Worm (Caenorhabditis elegans) whole organism, early embryonic: Measurements from ENCODE around the gene fbxc-22.

Experiments
- B0310.2 ChIP-seq: sonication (generic microtip); optimal IDR thresholded peaks from 2 replicates; lab custom pipeline; 2016; ENCODE audit warnings: mild to moderate bottlenecking, missing genetic modification characterization, missing compliant biosample characterization
- F13C5.2 ChIP-seq: sonication (generic microtip); optimal IDR thresholded peaks from 2 replicates; lab custom pipeline; 2017; ENCODE audit warnings: mild to moderate bottlenecking, missing genetic modification characterization, inconsistent platforms, missing compliant biosample characterization
- aly-1 ChIP-seq: sonication (generic microtip); optimal IDR thresholded peaks from 2 replicates; lab custom pipeline; 2016; ENCODE audit warnings: missing genetic modification characterization, missing compliant biosample characterization
- ama-1 ChIP-seq: fragments of 150-350 bp; optimal IDR thresholded peaks from 2 replicates; lab custom pipeline; 2014
- ceh-13 ChIP-seq: fragments of 200-800 bp; sonication (Bioruptor generic); optimal IDR thresholded peaks from 2 replicates; lab custom pipeline; 2018; ENCODE audit warnings: mild to moderate bottlenecking, missing genetic modification characterization, missing compliant biosample characterization
- ceh-36 ChIP-seq: sonication (generic microtip); optimal IDR thresholded peaks from 2 replicates; lab custom pipeline; 2016; ENCODE audit warnings: missing genetic modification characterization, inconsistent platforms, missing compliant biosample characterization
- ets-7 ChIP-seq: sonication (generic microtip); optimal IDR thresholded peaks from 2 replicates; lab custom pipeline; 2016; ENCODE audit warnings: missing genotype, missing genetic modification characterization, missing compliant biosample characterization
- flt-1 ChIP-seq: fragments of 200-800 bp; sonication (Bioruptor generic); IDR thresholded peaks from 2 replicates; pipeline ENCODE4 v1.3.6; 2022; ENCODE audit warnings: missing genetic modification characterization, missing compliant biosample characterization
- hmbx-1 ChIP-seq: sonication (generic microtip); optimal IDR thresholded peaks from 2 replicates; lab custom pipeline; 2016; ENCODE audit warnings: mild to moderate bottlenecking, missing genetic modification characterization, missing compliant biosample characterization
- hmg-4 ChIP-seq: fragments of 200-800 bp; sonication (Bioruptor generic); optimal IDR thresholded peaks from 2 replicates; lab custom pipeline; 2018; ENCODE audit warnings: mild to moderate bottlenecking, missing genetic modification characterization, missing compliant biosample characterization
- hnd-1 ChIP-seq: sonication (generic microtip); optimal IDR thresholded peaks from 2 replicates; lab custom pipeline; 2016; ENCODE audit warnings: missing genetic modification characterization, missing compliant biosample characterization
- pes-1 ChIP-seq: fragments of 200-800 bp; sonication (Bioruptor generic); IDR thresholded peaks from 2 replicates; pipeline ENCODE4 v1.3.6; 2022; ENCODE audit warnings: missing genetic modification reagents, missing genetic modification characterization, missing compliant biosample characterization
- scrt-1 ChIP-seq: fragments of 200-800 bp; sonication (Bioruptor generic); IDR thresholded peaks from 2 replicates; pipeline ENCODE4 v1.3.6; 2022; ENCODE audit warnings: missing genetic modification characterization, missing compliant biosample characterization
- sea-1 ChIP-seq: fragments of 200-800 bp; sonication (Bioruptor generic); conservative IDR thresholded peaks from 2 replicates; pipeline ENCODE4 v1.3.6; 2022; ENCODE audit warnings: missing genetic modification characterization, missing compliant biosample characterization
- tbx-11 ChIP-seq: fragments of 200-800 bp; sonication (Bioruptor generic); IDR thresholded peaks from 2 replicates; pipeline ENCODE4 v1.3.6; 2022; ENCODE audit warnings: missing genetic modification characterization, missing compliant biosample characterization
- tbx-37 ChIP-seq: fragments of 200-800 bp; sonication (Bioruptor generic); conservative IDR thresholded peaks from 2 replicates; pipeline ENCODE4 v1.3.6; 2022; ENCODE audit warnings: missing genetic modification reagents, missing genetic modification characterization, missing compliant biosample characterization
- tra-4 ChIP-seq: sonication (generic microtip); optimal IDR thresholded peaks from 2 replicates; lab custom pipeline; 2017; ENCODE audit warnings: missing genetic modification characterization, missing compliant biosample characterization

fbxc-22 gene

DNA sequence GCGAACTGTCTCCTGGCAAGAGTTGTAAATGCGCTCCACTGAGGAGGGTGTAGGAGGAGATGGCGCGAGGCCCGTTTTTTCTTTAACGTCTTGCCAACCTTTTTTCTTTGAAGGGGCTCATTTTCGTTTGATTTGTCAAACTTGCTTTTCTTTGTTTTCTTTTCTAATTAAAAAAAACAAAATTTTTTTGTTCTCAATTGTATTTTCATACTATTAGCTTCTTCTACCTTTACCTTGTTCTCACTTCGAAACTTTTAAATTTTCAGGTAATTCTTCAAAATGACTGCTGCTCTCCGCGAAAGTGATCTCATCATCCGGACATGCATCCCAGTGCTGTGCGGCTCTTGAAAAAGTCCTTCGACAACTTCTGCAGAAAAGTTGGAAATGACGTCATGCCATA is 19.0 kb upstream of the fbxc-22 start, which contains the start of gene fbxa-184:
TSS of gene fbxa-184 (plus strand) at position 301 of the 400 bp plus-strand sequence.
- TF ChIP-seq sea-1 (no peak), pes-1 (no peak), flt-1 (GFP tag; lab: Robert Waterston, UW) (no peak), hmg-4 (GFP tag; lab: Kevin White, UChicago) (no peak)

- TF ChIP-seq ets-7 (tag; lab: Kevin White, UChicago) (no peak), tbx-11 (no peak), F13C5.2 (tag; lab: Kevin White, UChicago) (no peak), flt-1 (GFP tag; lab: Robert Waterston, UW) (no peak), hmg-4 (GFP tag; lab: Kevin White, UChicago) (no peak), scrt-1 (GFP tag; lab: Robert Waterston, UW) (no peak), sea-1 (no peak), tra-4 (no peak), pes-1 (no peak), aly-1 (tag; lab: Kevin White, UChicago) (no peak), ceh-13 (GFP tag; lab: Kevin White, UChicago) (no peak), tbx-37 (no peak), ceh-36 (tag; lab: Kevin White, UChicago) (no peak), ama-1 (lab: Kevin White, UChicago) (no peak)
Observed at ce11 chrII:1706385-1706784, 15.5 kb upstream of the fbxc-22 start, which contains the start of gene sdz-18. Gene sdz-18, minus strand, starts transcription at chrII:1706485.

DNA sequence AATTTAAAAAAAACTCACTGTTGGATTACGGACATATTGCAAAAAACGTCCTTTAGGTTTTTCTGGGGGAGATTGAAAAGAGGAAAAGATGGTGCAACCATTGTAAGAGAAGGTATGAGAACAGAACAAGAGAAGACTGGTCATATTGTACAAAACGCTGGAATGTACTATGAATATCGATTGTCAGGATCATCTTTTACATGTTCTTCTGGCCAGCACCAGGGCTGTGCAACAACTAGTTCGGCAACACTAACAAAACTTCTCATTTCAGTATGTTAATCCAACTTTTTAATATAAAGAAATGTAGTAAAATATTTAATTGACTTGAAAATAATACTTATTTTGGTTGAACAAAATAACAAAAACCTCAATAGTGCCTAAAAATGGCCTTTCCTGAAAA is 12.5 kb upstream of the fbxc-22 start, which contains the start of gene fbxb-47:
TSS of gene fbxb-47 (minus strand) at position 101 of the 400 bp plus-strand sequence.
- TF ChIP-seq tbx-37 (no peak), hmg-4 (GFP tag; lab: Kevin White, UChicago) (no peak), ama-1 (lab: Kevin White, UChicago) (no peak), flt-1 (GFP tag; lab: Robert Waterston, UW) (no peak), scrt-1 (GFP tag; lab: Robert Waterston, UW) (no peak), F13C5.2 (tag; lab: Kevin White, UChicago) (no peak)

- no peak for TF ChIP-seq tbx-37
- TF ChIP-seq B0310.2 = no peak
Observed at ce11 chrII:1695861-1696260, 5.0 kb upstream of the fbxc-22 start, which contains the start of gene F58E1.13. Gene F58E1.13, minus strand, starts transcription at chrII:1695872.

ce11 chrII:1694530-1694929 is 3.6 kb upstream of the fbxc-22 start, which contains the start of gene fbxc-26:
Gene fbxc-26, minus strand, starts transcription at chrII:1694630.
- no peak for TF ChIP-seq tbx-11
- TF ChIP-seq pes-1 = no peak

DNA sequence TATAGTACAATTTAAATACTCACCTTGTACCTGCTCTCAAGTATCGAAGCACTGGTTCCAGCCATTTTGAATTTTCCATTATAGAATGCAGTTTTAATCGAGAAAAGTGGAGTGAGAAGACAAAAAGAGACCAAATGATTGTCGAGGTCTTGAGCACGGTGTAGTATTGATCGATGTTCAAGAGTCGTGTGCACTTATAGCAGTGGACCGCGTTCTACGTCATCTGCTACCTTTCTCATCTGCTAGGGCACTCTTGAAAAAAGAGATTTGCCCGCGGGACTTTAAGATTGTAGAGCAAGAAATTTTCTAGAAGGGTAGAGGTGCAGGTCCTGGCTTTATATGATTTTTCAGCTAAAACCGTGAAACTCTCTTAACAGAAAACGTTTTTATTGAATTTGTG is 1.9 kb upstream of the fbxc-22 start, which contains the start of gene fbxc-21:
TSS of gene fbxc-21 (minus strand) at position 101 of the 400 bp plus-strand sequence.
- TF ChIP-seq pes-1 (no peak), ama-1 (lab: Kevin White, UChicago) (no peak), ceh-36 (tag; lab: Kevin White, UChicago) (no peak), tbx-37 (no peak), ets-7 (tag; lab: Kevin White, UChicago) (no peak), tbx-11 (no peak), hmbx-1 (tag; lab: Kevin White, UChicago) (no peak), hnd-1 (tag; lab: Kevin White, UChicago) (no peak), ceh-13 (GFP tag; lab: Kevin White, UChicago) (no peak), aly-1 (tag; lab: Kevin White, UChicago) (no peak), B0310.2 (no peak), F13C5.2 (tag; lab: Kevin White, UChicago) (no peak), flt-1 (GFP tag; lab: Robert Waterston, UW) (no peak), tra-4 (no peak), scrt-1 (GFP tag; lab: Robert Waterston, UW) (no peak), hmg-4 (GFP tag; lab: Kevin White, UChicago) (no peak)

ce11 chrII:1688813-1689212 is 2.1 kb downstream of the fbxc-22 start, which contains the start of the genes fbxb-18 and fbxb-19:
Gene fbxb-18, minus strand, starts transcription at chrII:1688913.
Gene fbxb-19, minus strand, starts transcription at chrII:1689181.
- TF ChIP-seq hmbx-1 (tag; lab: Kevin White, UChicago) (no peak), ceh-13 (GFP tag; lab: Kevin White, UChicago) (no peak)

DNA sequence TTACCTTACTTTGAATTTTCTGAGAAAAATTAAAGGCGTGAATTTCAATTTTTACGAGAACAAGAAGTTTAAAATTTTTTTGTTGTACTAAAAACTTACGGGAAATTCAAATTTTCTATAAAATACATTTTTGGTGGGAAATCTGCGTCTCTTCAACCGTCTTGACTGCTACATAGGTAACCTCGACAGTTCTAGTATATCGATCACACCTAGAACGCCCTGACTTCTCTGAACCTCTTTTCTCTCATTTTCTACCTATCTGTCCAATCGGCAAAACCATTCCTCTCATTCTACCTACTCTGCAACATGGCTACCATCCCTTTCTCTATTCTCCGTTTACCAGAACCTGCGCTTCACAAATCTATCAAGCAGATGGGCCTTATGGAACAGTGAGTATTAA is 7.2 kb downstream of the fbxc-22 start, which contains the start of gene fbxb-25:
TSS of gene fbxb-25 (plus strand) at position 301 of the 400 bp plus-strand sequence.
- no peak for TF ChIP-seq ceh-13 (GFP tag; lab: Kevin White, UChicago)
- no peak for TF ChIP-seq ets-7 (tag; lab: Kevin White, UChicago)
- TF ChIP-seq hmg-4 (GFP tag; lab: Kevin White, UChicago) = no peak
- no peak for TF ChIP-seq F13C5.2 (tag; lab: Kevin White, UChicago)
- TF ChIP-seq sea-1 = no peak
- TF ChIP-seq tbx-11 = no peak
- no peak for TF ChIP-seq flt-1 (GFP tag; lab: Robert Waterston, UW)
- TF ChIP-seq hmbx-1 (tag; lab: Kevin White, UChicago) = no peak
- no peak for TF ChIP-seq ama-1 (lab: Kevin White, UChicago)
- TF ChIP-seq ceh-36 (tag; lab: Kevin White, UChicago) = no peak
- no peak for TF ChIP-seq tbx-37
- TF ChIP-seq aly-1 (tag; lab: Kevin White, UChicago) = no peak
- no peak for TF ChIP-seq scrt-1 (GFP tag; lab: Robert Waterston, UW)
- TF ChIP-seq pes-1 = no peak
- TF ChIP-seq B0310.2 = no peak
- no peak for TF ChIP-seq hnd-1 (tag; lab: Kevin White, UChicago)
- TF ChIP-seq tra-4 = no peak

DNA sequence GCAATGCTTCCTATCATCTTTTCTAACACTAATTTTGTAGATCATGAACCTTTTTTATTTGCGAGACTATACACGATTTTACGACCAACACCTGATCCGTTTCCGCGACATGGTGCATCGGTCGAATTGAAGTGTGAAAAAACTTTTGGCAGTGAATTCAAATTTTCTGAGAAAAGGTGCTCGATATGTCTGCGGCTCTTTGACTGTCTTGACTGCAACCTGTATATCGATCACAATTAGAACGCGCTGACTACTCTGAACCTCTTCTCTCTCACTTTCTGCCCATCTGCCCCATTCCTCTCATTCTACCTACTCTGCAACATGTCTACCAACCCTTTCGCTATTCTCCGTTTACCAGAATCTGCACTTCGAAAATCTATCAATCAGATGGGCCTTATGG is 8.7 kb downstream of the fbxc-22 start, which contains the start of gene fbxb-26:
TSS of gene fbxb-26 (plus strand) at position 301 of the 400 bp plus-strand sequence.
- TF ChIP-seq F13C5.2 (tag; lab: Kevin White, UChicago) (no peak), sea-1 (no peak), hmg-4 (GFP tag; lab: Kevin White, UChicago) (no peak), ceh-13 (GFP tag; lab: Kevin White, UChicago) (no peak), aly-1 (tag; lab: Kevin White, UChicago) (no peak), hmbx-1 (tag; lab: Kevin White, UChicago) (no peak), ceh-36 (tag; lab: Kevin White, UChicago) (no peak)
